Worm (Caenorhabditis elegans) whole organism, L2 larva: ENCODE results near the gene F52E10.2.

Experiments
- F13H6.1 ChIP-seq: sonication (generic microtip); optimal IDR thresholded peaks from 2 replicates; lab custom pipeline; 2016; ENCODE audit warnings: missing genetic modification characterization, missing compliant biosample characterization
- R02D3.7 ChIP-seq: fragments of 150-350 bp; optimal IDR thresholded peaks from 2 replicates; lab custom pipeline; 2014; ENCODE audit warnings: missing biosample characterization, missing genetic modification characterization
- Y55F3AM.14 ChIP-seq: fragments of 200-800 bp; sonication (Bioruptor generic); optimal IDR thresholded peaks from 2 replicates; lab custom pipeline; 2018; ENCODE audit warnings: mild to moderate bottlenecking, missing genetic modification characterization, missing compliant biosample characterization
- aly-2 ChIP-seq: fragments of 150-350 bp; optimal IDR thresholded peaks from 2 replicates; lab custom pipeline; 2014; ENCODE audit warnings: missing biosample characterization, missing genetic modification characterization
- blmp-1 ChIP-seq: sonication (generic microtip); optimal IDR thresholded peaks from 2 replicates; lab custom pipeline; 2017; ENCODE audit warnings: missing genetic modification characterization, mild to moderate bottlenecking, missing compliant biosample characterization, antibody characterized with exemption, moderate library complexity; ENCODE audit not compliant: insufficient read depth
- ceh-82 ChIP-seq: fragments of 150-350 bp; optimal IDR thresholded peaks from 2 replicates; lab custom pipeline; 2014; ENCODE audit warnings: missing biosample characterization, missing genetic modification characterization
- crh-2 ChIP-seq: sonication (generic microtip); optimal IDR thresholded peaks from 2 replicates; lab custom pipeline; 2017; ENCODE audit warnings: missing biosample characterization, missing genetic modification characterization
- dmd-4 ChIP-seq: sonication (generic microtip); optimal IDR thresholded peaks from 2 replicates; lab custom pipeline; 2017; ENCODE audit warnings: missing biosample characterization, missing genetic modification characterization
- egl-27 ChIP-seq: sonication (generic microtip); optimal IDR thresholded peaks from 3 replicates; lab custom pipeline; 2017; ENCODE audit warnings: missing biosample characterization, missing genetic modification reagents, missing genetic modification characterization
- elt-1 ChIP-seq: fragments of 150-350 bp; optimal IDR thresholded peaks from 2 replicates; lab custom pipeline; 2014; ENCODE audit warnings: missing biosample characterization, missing genetic modification characterization
- elt-3 ChIP-seq: sonication (generic microtip); optimal IDR thresholded peaks from 2 replicates; lab custom pipeline; 2017; ENCODE audit warnings: missing biosample characterization, missing genetic modification characterization
- fos-1 ChIP-seq: fragments of 150-350 bp; optimal IDR thresholded peaks from 2 replicates; lab custom pipeline; 2014; ENCODE audit warnings: missing biosample characterization, missing genetic modification characterization
- lin-13 ChIP-seq: fragments of 150-350 bp; optimal IDR thresholded peaks from 2 replicates; lab custom pipeline; 2014; ENCODE audit warnings: missing biosample characterization, missing genetic modification reagents, missing genetic modification characterization
- lsy-2 ChIP-seq, 2 experiments: fragments of 150-350 bp in 1 of 2; sonication (generic microtip) in 1 of 2; optimal IDR thresholded peaks; 2 replicates each; lab custom pipeline; 2014 to 2017; ENCODE audit warnings: missing biosample characterization in 2 of 2, missing genetic modification characterization in 2 of 2
- mab-5 ChIP-seq: fragments of 150-350 bp; optimal IDR thresholded peaks from 2 replicates; lab custom pipeline; 2014; ENCODE audit warnings: missing biosample characterization, missing genetic modification characterization
- mbf-1 ChIP-seq: sonication (generic microtip); optimal IDR thresholded peaks from 2 replicates; lab custom pipeline; 2017; ENCODE audit warnings: missing biosample characterization, missing genetic modification characterization
- mdl-1 ChIP-seq, 2 experiments: fragments of 150-350 bp in 1 of 2; sonication (generic microtip) in 1 of 2; optimal IDR thresholded peaks; 2 replicates each; lab custom pipeline; 2017; ENCODE audit warnings: missing biosample characterization in 2 of 2, missing genetic modification characterization in 2 of 2
- nhr-10 ChIP-seq: sonication (generic microtip); optimal IDR thresholded peaks from 2 replicates; lab custom pipeline; 2017; ENCODE audit warnings: missing biosample characterization, missing genetic modification characterization
- nhr-11 ChIP-seq: fragments of 150-350 bp; optimal IDR thresholded peaks from 2 replicates; lab custom pipeline; 2014; ENCODE audit warnings: missing biosample characterization, missing genetic modification characterization
- nhr-21 ChIP-seq: fragments of 150-350 bp; optimal IDR thresholded peaks from 2 replicates; lab custom pipeline; 2014; ENCODE audit warnings: missing biosample characterization, missing genetic modification characterization
- nhr-237 ChIP-seq: fragments of 150-350 bp; optimal IDR thresholded peaks from 2 replicates; lab custom pipeline; 2014; ENCODE audit warnings: missing biosample characterization, missing genetic modification characterization
- nhr-25 ChIP-seq: fragments of 150-350 bp; sonication (generic microtip); optimal IDR thresholded peaks from 3 replicates; lab custom pipeline; 2014; ENCODE audit warnings: missing biosample characterization, missing genetic modification characterization
- nhr-6 ChIP-seq: fragments of 150-350 bp; optimal IDR thresholded peaks from 2 replicates; lab custom pipeline; 2014; ENCODE audit warnings: missing biosample characterization, missing genetic modification characterization
- sem-4 ChIP-seq: fragments of 150-350 bp; optimal IDR thresholded peaks from 2 replicates; lab custom pipeline; 2014; ENCODE audit warnings: missing biosample characterization, missing genetic modification reagents, missing genetic modification characterization
- skn-1 ChIP-seq: sonication (generic microtip); optimal IDR thresholded peaks from 2 replicates; lab custom pipeline; 2017; ENCODE audit warnings: missing biosample characterization, missing genetic modification characterization
- sma-3 ChIP-seq: sonication (generic microtip); optimal IDR thresholded peaks from 2 replicates; lab custom pipeline; 2016; ENCODE audit warnings: missing genetic modification reagents, missing genetic modification characterization, missing compliant biosample characterization
- sma-9 ChIP-seq, 2 experiments: fragments of 150-350 bp in 1 of 2; sonication (generic microtip) in 1 of 2; optimal IDR thresholded peaks; 2 replicates each; lab custom pipeline; 2014 to 2016; ENCODE audit warnings: missing genetic modification characterization in 2 of 2, mild to moderate bottlenecking in 1 of 2, missing biosample characterization in 1 of 2, missing compliant biosample characterization in 1 of 2, missing genetic modification reagents in 1 of 2, moderate library complexity in 1 of 2
- snpc-4 ChIP-seq: fragments of 150-350 bp; optimal IDR thresholded peaks from 2 replicates; lab custom pipeline; 2014; ENCODE audit warnings: missing biosample characterization, missing genetic modification characterization
- unc-39 ChIP-seq: fragments of 150-350 bp; optimal IDR thresholded peaks from 2 replicates; lab custom pipeline; 2014; ENCODE audit warnings: missing biosample characterization, missing genetic modification characterization
- unc-55 ChIP-seq: fragments of 150-350 bp; sonication (generic microtip); optimal IDR thresholded peaks from 3 replicates; lab custom pipeline; 2014; ENCODE audit warnings: missing biosample characterization, missing genetic modification reagents, missing genetic modification characterization
- unc-62 ChIP-seq: fragments of 150-350 bp; optimal IDR thresholded peaks from 2 replicates; lab custom pipeline; 2014; ENCODE audit warnings: missing biosample characterization, missing genetic modification reagents, missing genetic modification characterization
- ztf-1 ChIP-seq: fragments of 200-800 bp; sonication (Bioruptor generic); conservative IDR thresholded peaks from 2 replicates; pipeline ENCODE4 v1.3.6; 2022; ENCODE audit warnings: missing genetic modification characterization, missing compliant biosample characterization
- ztf-11 ChIP-seq: sonication (generic microtip); optimal IDR thresholded peaks from 2 replicates; lab custom pipeline; 2017; ENCODE audit warnings: missing biosample characterization, missing genetic modification characterization
- ztf-4 ChIP-seq: fragments of 150-350 bp; optimal IDR thresholded peaks from 2 replicates; lab custom pipeline; 2014; ENCODE audit warnings: missing biosample characterization, missing genetic modification characterization

Gene F52E10.2

DNA sequence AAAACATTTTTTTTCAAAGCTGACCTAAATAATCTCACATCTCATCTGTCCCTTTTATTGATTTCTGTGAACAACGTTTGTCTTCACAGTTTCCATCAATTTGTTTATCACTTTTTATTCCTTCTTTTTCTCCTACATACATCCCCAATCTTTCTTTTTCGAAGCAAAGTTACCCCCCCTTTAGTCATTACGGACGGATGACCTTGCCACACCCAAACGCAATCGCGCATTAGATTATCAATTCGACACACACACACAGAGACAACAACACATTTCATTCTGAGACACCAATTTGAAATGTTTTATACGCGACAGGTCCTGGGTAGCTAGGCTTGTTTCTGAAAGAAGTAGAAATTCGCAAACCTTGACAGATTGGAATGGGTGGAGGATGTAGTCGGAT is 19.7 kb downstream of the F52E10.2 start:
- TF ChIP-seq fos-1 (peak; percentile 2), lin-13 (GFP tag; lab: Kevin White, UChicago) (no peak), sma-3 (GFP tag; lab: Kevin White, UChicago) (peak; percentile 34)

- TF ChIP-seq ceh-82 (tag; lab: Kevin White, UChicago): no peak
- no peak for TF ChIP-seq mdl-1 (tag; optimal IDR thresholded peaks at IDR 0.05; lab: Kevin White, UChicago)
- peak; percentile 46 for TF ChIP-seq fos-1
- peak; percentile 30 for TF ChIP-seq sma-9 (GFP tag; optimal IDR thresholded peaks at IDR 0.05; lab: Kevin White, UChicago)
- no peak for TF ChIP-seq sma-9 (tag; optimal IDR thresholded peaks at IDR 0.05; lab: Kevin White, UChicago)
Observed at ce11 chrX:16261993-16262392, 21.0 kb downstream of the F52E10.2 start, which contains the start of gene sgk-1. Gene sgk-1, minus strand, starts transcription at chrX:16262122.

- TF ChIP-seq egl-27 (tag; lab: Kevin White, UChicago): no peak
- no peak for TF ChIP-seq ztf-4 (tag; lab: Kevin White, UChicago)
- no peak for TF ChIP-seq mab-5 (tag; lab: Kevin White, UChicago)
- no peak for TF ChIP-seq nhr-10 (tag; lab: Kevin White, UChicago)
- TF ChIP-seq Y55F3AM.14 (GFP tag; lab: Kevin White, UChicago): no peak
- peak; percentile 7 for TF ChIP-seq skn-1 (tag; lab: Kevin White, UChicago)
- no peak for TF ChIP-seq dmd-4
- no peak for TF ChIP-seq sem-4 (tag; lab: Kevin White, UChicago)
- TF ChIP-seq fos-1: peak; percentile 71
- TF ChIP-seq elt-1 (tag; lab: Kevin White, UChicago): no peak
- no peak for TF ChIP-seq unc-62
- no peak for TF ChIP-seq unc-55 (GFP tag; lab: Kevin White, UChicago)
- TF ChIP-seq elt-3 (tag; lab: Kevin White, UChicago): no peak
- no peak for TF ChIP-seq unc-39 (tag; lab: Kevin White, UChicago)
- no peak for TF ChIP-seq nhr-6
- TF ChIP-seq lsy-2 (tag; optimal IDR thresholded peaks at IDR 0.05; lab: Kevin White, UChicago): no peak
- TF ChIP-seq crh-2 (tag; lab: Kevin White, UChicago): peak; percentile 14
- TF ChIP-seq mbf-1 (tag; lab: Kevin White, UChicago): no peak
- no peak for TF ChIP-seq nhr-21
- TF ChIP-seq, all 48 proteins: peak for 3
Observed at ce11 chrX:16260077-16260476, 22.9 kb downstream of the F52E10.2 start.

- TF ChIP-seq R02D3.7 (tag; lab: Kevin White, UChicago): no peak
- TF ChIP-seq lsy-2 (tag; optimal IDR thresholded peaks at IDR 0.05; lab: Kevin White, UChicago): no peak
- no peak for TF ChIP-seq ztf-1
- no peak for TF ChIP-seq ztf-11 (tag; lab: Kevin White, UChicago)
- no peak for TF ChIP-seq nhr-237 (tag; lab: Kevin White, UChicago)
- TF ChIP-seq snpc-4 (tag; lab: Kevin White, UChicago): no peak
- TF ChIP-seq blmp-1 (tag; lab: Kevin White, UChicago): no peak
- TF ChIP-seq lin-13 (GFP tag; lab: Kevin White, UChicago): no peak
- no peak for TF ChIP-seq sma-9 (GFP tag; optimal IDR thresholded peaks at IDR 0.05; lab: Kevin White, UChicago)
- no peak for TF ChIP-seq sma-9 (tag; optimal IDR thresholded peaks at IDR 0.05; lab: Kevin White, UChicago)
- no peak for TF ChIP-seq aly-2 (tag; lab: Kevin White, UChicago)
- TF ChIP-seq nhr-25: no peak
- no peak for TF ChIP-seq egl-27 (tag; lab: Kevin White, UChicago)
- TF ChIP-seq crh-2 (tag; lab: Kevin White, UChicago): no peak
- no peak for TF ChIP-seq unc-39 (tag; lab: Kevin White, UChicago)
- TF ChIP-seq mab-5 (tag; lab: Kevin White, UChicago): no peak
- no peak for TF ChIP-seq unc-55 (GFP tag; lab: Kevin White, UChicago)
- TF ChIP-seq elt-1 (tag; lab: Kevin White, UChicago): no peak
Observed at ce11 chrX:16258503-16258902, 24.5 kb downstream of the F52E10.2 start.

ce11 chrX:16250679-16251078 is 32.3 kb downstream of the F52E10.2 start, which contains the start of gene W10G6.6:
Gene W10G6.6, minus strand, starts transcription at chrX:16250779.
- TF ChIP-seq egl-27 (tag; lab: Kevin White, UChicago) (no peak), nhr-10 (tag; lab: Kevin White, UChicago) (no peak), R02D3.7 (tag; lab: Kevin White, UChicago) (no peak), elt-1 (tag; lab: Kevin White, UChicago) (no peak), nhr-11 (tag; lab: Kevin White, UChicago) (no peak), unc-62 (no peak), F13H6.1 (tag; lab: Kevin White, UChicago) (no peak)
